Fruit fly (Drosophila melanogaster) whole organism, embryonic: ENCODE results near the gene HtrA2.

Source experiments
- Blimp-1 ChIP-seq: fragments of 200-800 bp; sonication (Bioruptor generic); optimal IDR thresholded peaks from 3 replicates; lab custom pipeline; 2018; ENCODE audit warnings: missing biosample characterization, missing genetic modification characterization, mild to moderate bottlenecking, moderate library complexity, missing genetic modification reagents
- CG11247 ChIP-seq: fragments of 200-800 bp; sonication (Bioruptor generic); IDR thresholded peaks from 2 replicates; pipeline ENCODE4 v1.3.6; 2022; ENCODE audit warnings: missing biosample characterization, missing genetic modification characterization
- CG11504 ChIP-seq: fragments of 200-800 bp; sonication (Bioruptor generic); optimal IDR thresholded peaks from 3 replicates; lab custom pipeline; 2019; ENCODE audit warnings: missing biosample characterization, mild to moderate bottlenecking, missing genetic modification characterization, moderate library complexity
- CG12219 ChIP-seq: fragments of 200-800 bp; sonication (Bioruptor generic); optimal IDR thresholded peaks from 3 replicates; lab custom pipeline; 2018; ENCODE audit warnings: missing biosample characterization, mild to moderate bottlenecking, missing genetic modification characterization
- CG12236 ChIP-seq: fragments of 200-800 bp; sonication (Bioruptor generic); optimal IDR thresholded peaks from 2 replicates; lab custom pipeline; 2016; ENCODE audit warnings: missing biosample characterization, missing genetic modification characterization
- CG13424 ChIP-seq: fragments of 200-800 bp; sonication (Bioruptor generic); optimal IDR thresholded peaks from 2 replicates; lab custom pipeline; 2019; ENCODE audit warnings: missing biosample characterization, mild to moderate bottlenecking, missing genetic modification characterization, moderate library complexity
- CG13894 ChIP-seq: fragments of 200-800 bp; sonication (Bioruptor generic); optimal IDR thresholded peaks from 3 replicates; lab custom pipeline; 2018; ENCODE audit warnings: missing biosample characterization, mild to moderate bottlenecking, missing genetic modification characterization, moderate library complexity
- CG14860 ChIP-seq: fragments of 200-800 bp; sonication (Bioruptor generic); IDR thresholded peaks from 3 replicates; pipeline ENCODE4 v1.3.6; 2022; ENCODE audit warnings: missing biosample characterization, missing genetic modification characterization; ENCODE audit not compliant: partially characterized antibody
- CG14965 ChIP-seq: fragments of 200-800 bp; sonication (Bioruptor generic); optimal IDR thresholded peaks from 2 replicates; lab custom pipeline; 2016; ENCODE audit warnings: missing biosample characterization, missing genetic modification characterization, borderline replicate concordance
- CG1529 ChIP-seq: fragments of 200-800 bp; sonication (Bioruptor generic); optimal IDR thresholded peaks from 3 replicates; lab custom pipeline; 2018; ENCODE audit warnings: missing biosample characterization, missing genetic modification characterization
- CG15479 ChIP-seq: fragments of 200-800 bp; sonication (Bioruptor generic); optimal IDR thresholded peaks from 3 replicates; lab custom pipeline; 2019; ENCODE audit warnings: missing biosample characterization, mild to moderate bottlenecking, missing genetic modification characterization, moderate library complexity
- CG1602 ChIP-seq: fragments of 200-800 bp; sonication (Bioruptor generic); optimal IDR thresholded peaks from 3 replicates; lab custom pipeline; 2016; ENCODE audit warnings: missing biosample characterization, missing genetic modification characterization
- CG16863 ChIP-seq: fragments of 200-800 bp; sonication (Bioruptor generic); optimal IDR thresholded peaks from 3 replicates; lab custom pipeline; 2016; ENCODE audit warnings: missing biosample characterization, missing genetic modification characterization
- CG17829 ChIP-seq: fragments of 200-800 bp; optimal IDR thresholded peaks from 2 replicates; lab custom pipeline; 2019; ENCODE audit warnings: missing biosample characterization, mild to moderate bottlenecking, missing genetic modification characterization, moderate library complexity
- CG18011 ChIP-seq: fragments of 200-800 bp; sonication (Bioruptor generic); optimal IDR thresholded peaks from 2 replicates; lab custom pipeline; 2017; ENCODE audit warnings: missing biosample characterization, missing genetic modification characterization, mild to moderate bottlenecking, moderate library complexity, missing genotype
- CG2202 ChIP-seq: fragments of 200-800 bp; sonication (Bioruptor generic); optimal IDR thresholded peaks from 2 replicates; lab custom pipeline; 2018; ENCODE audit warnings: missing biosample characterization, mild to moderate bottlenecking, missing genetic modification characterization
- CG32772 ChIP-seq: fragments of 200-800 bp; sonication (Bioruptor generic); IDR thresholded peaks from 2 replicates; pipeline ENCODE4 v1.3.6; 2022; ENCODE audit warnings: missing biosample characterization, missing genetic modification characterization
- CG3838 ChIP-seq: fragments of 200-800 bp; sonication (Bioruptor generic); optimal IDR thresholded peaks from 3 replicates; lab custom pipeline; 2016; ENCODE audit warnings: missing biosample characterization, missing genetic modification characterization
- CG4328 ChIP-seq: fragments of 200-800 bp; sonication (Bioruptor generic); optimal IDR thresholded peaks from 3 replicates; lab custom pipeline; 2017; ENCODE audit warnings: missing biosample characterization, missing genetic modification reagents, missing genetic modification characterization
- CG4360 ChIP-seq: fragments of 200-800 bp; sonication (Bioruptor generic); IDR thresholded peaks from 2 replicates; pipeline ENCODE4 v1.3.6; 2022; ENCODE audit warnings: missing biosample characterization, missing genetic modification characterization
- CG6689 ChIP-seq: fragments of 200-800 bp; sonication (Bioruptor generic); IDR thresholded peaks from 2 replicates; pipeline ENCODE4 v1.3.6; 2022; ENCODE audit warnings: missing biosample characterization, missing genetic modification characterization
- CG7357 ChIP-seq: fragments of 200-800 bp; sonication (Bioruptor generic); IDR thresholded peaks from 3 replicates; pipeline ENCODE4 v1.3.6; 2022; ENCODE audit warnings: missing biosample characterization, missing genetic modification characterization
- CG8765 ChIP-seq: fragments of 200-800 bp; sonication (Bioruptor generic); IDR thresholded peaks from 2 replicates; pipeline ENCODE4 v1.3.6; 2022; ENCODE audit warnings: missing biosample characterization, missing genetic modification characterization
- CG8924 ChIP-seq: fragments of 200-800 bp; optimal IDR thresholded peaks from 3 replicates; lab custom pipeline; 2019; ENCODE audit warnings: missing biosample characterization, mild to moderate bottlenecking, missing genetic modification characterization, moderate library complexity
- Camta ChIP-seq: fragments of 200-800 bp; sonication (Bioruptor generic); optimal IDR thresholded peaks from 2 replicates; lab custom pipeline; 2016; ENCODE audit warnings: missing biosample characterization, missing genetic modification characterization
- Hr51 ChIP-seq, 2 experiments: fragments of 200-800 bp; sonication (Bioruptor generic); optimal IDR thresholded peaks; 2 replicates in 1 of 2; 3 replicates in 1 of 2; lab custom pipeline; 2016 to 2018; ENCODE audit warnings: missing biosample characterization in 2 of 2, missing genetic modification characterization in 2 of 2, mild to moderate bottlenecking in 1 of 2, moderate library complexity in 1 of 2
- Hr78 ChIP-seq, 2 experiments: fragments of 200-800 bp in 1 of 2; fragments of >200 bp in 1 of 2; sonication (Bioruptor generic) in 1 of 2; optimal IDR thresholded peaks; 2 replicates each; lab custom pipeline; 2017 to 2019; ENCODE audit warnings: missing biosample characterization in 2 of 2, missing genetic modification characterization in 2 of 2, mild to moderate bottlenecking in 1 of 2, moderate library complexity in 1 of 2
- Mes4 ChIP-seq: fragments of 200-800 bp; sonication (Bioruptor generic); optimal IDR thresholded peaks from 2 replicates; lab custom pipeline; 2016; ENCODE audit warnings: missing biosample characterization, missing genetic modification characterization
- Nf-YB ChIP-seq: fragments of 200-800 bp; sonication (Bioruptor generic); optimal IDR thresholded peaks from 3 replicates; lab custom pipeline; 2019; ENCODE audit warnings: missing biosample characterization, mild to moderate bottlenecking, missing genetic modification characterization, moderate library complexity
- Ptx1 ChIP-seq: fragments of 200-800 bp; sonication (Bioruptor generic); IDR thresholded peaks from 2 replicates; pipeline ENCODE4 v1.3.6; 2022; ENCODE audit warnings: missing biosample characterization, missing genetic modification characterization
- Sin3A ChIP-seq: fragments of >200 bp; optimal IDR thresholded peaks from 2 replicates; lab custom pipeline; 2018
- Sry-β ChIP-seq: fragments of 200-800 bp; sonication (Bioruptor generic); optimal IDR thresholded peaks from 2 replicates; lab custom pipeline; 2018; ENCODE audit warnings: missing biosample characterization, mild to moderate bottlenecking, missing genetic modification characterization, moderate library complexity
- Vsx1 ChIP-seq: fragments of 200-800 bp; sonication (Bioruptor generic); optimal IDR thresholded peaks from 2 replicates; lab custom pipeline; 2017; ENCODE audit warnings: missing biosample characterization, mild to moderate bottlenecking, missing genetic modification characterization, missing genetic modification reagents
- ara ChIP-seq: fragments of 200-800 bp; sonication (Bioruptor generic); IDR thresholded peaks from 2 replicates; pipeline ENCODE4 v1.3.6; 2022; ENCODE audit warnings: missing biosample characterization, missing genetic modification characterization
- chinmo ChIP-seq: fragments of 200-800 bp; sonication (Bioruptor generic); IDR thresholded peaks from 4 replicates; pipeline ENCODE4 v1.3.6; 2022; ENCODE audit warnings: missing biosample characterization, missing genetic modification characterization; ENCODE audit not compliant: partially characterized antibody
- corto ChIP-seq: fragments of 200-800 bp; sonication (Bioruptor generic); optimal IDR thresholded peaks from 2 replicates; lab custom pipeline; 2016; ENCODE audit warnings: missing biosample characterization, mild to moderate bottlenecking, missing genetic modification characterization, moderate library complexity
- croc ChIP-seq: fragments of 200-800 bp; sonication (Bioruptor generic); conservative IDR thresholded peaks from 3 replicates; pipeline ENCODE4 v1.3.6; 2022; ENCODE audit warnings: missing biosample characterization, missing genetic modification characterization
- dysf ChIP-seq: fragments of 200-800 bp; sonication (Bioruptor generic); IDR thresholded peaks from 3 replicates; pipeline ENCODE4 v1.3.6; 2022; ENCODE audit warnings: missing biosample characterization, missing genetic modification characterization
- ind ChIP-seq: fragments of 200-800 bp; sonication (Bioruptor generic); optimal IDR thresholded peaks from 3 replicates; lab custom pipeline; 2016; ENCODE audit warnings: missing biosample characterization, missing genetic modification characterization
- kah ChIP-seq: fragments of 200-800 bp; sonication (Bioruptor generic); optimal IDR thresholded peaks from 2 replicates; lab custom pipeline; 2018; ENCODE audit warnings: missing biosample characterization, mild to moderate bottlenecking, missing genetic modification characterization
- ken ChIP-seq: fragments of 200-800 bp; sonication (Bioruptor generic); IDR thresholded peaks from 3 replicates; pipeline ENCODE4 v1.3.6; 2022; ENCODE audit warnings: missing biosample characterization, missing genetic modification characterization
- lbe ChIP-seq: fragments of 200-800 bp; sonication (Bioruptor generic); optimal IDR thresholded peaks from 2 replicates; lab custom pipeline; 2016; ENCODE audit warnings: missing biosample characterization, mild to moderate bottlenecking, missing genetic modification characterization
- lilli ChIP-seq: fragments of 200-800 bp; sonication (Bioruptor generic); optimal IDR thresholded peaks from 3 replicates; lab custom pipeline; 2016; ENCODE audit warnings: missing biosample characterization, missing genetic modification characterization
- lmd ChIP-seq: fragments of 200-800 bp; sonication (Bioruptor generic); IDR thresholded peaks from 2 replicates; pipeline ENCODE4 v1.3.6; 2022; ENCODE audit warnings: missing biosample characterization, missing genetic modification characterization
- mam ChIP-seq: fragments of 200-800 bp; sonication (Bioruptor generic); optimal IDR thresholded peaks from 3 replicates; lab custom pipeline; 2016; ENCODE audit warnings: missing biosample characterization, missing genetic modification characterization
- nmo ChIP-seq: fragments of 200-800 bp; sonication (Bioruptor generic); optimal IDR thresholded peaks from 2 replicates; lab custom pipeline; 2018; ENCODE audit warnings: missing biosample characterization, mild to moderate bottlenecking, missing genetic modification characterization, moderate library complexity
- ro ChIP-seq: fragments of 200-800 bp; sonication (Bioruptor generic); IDR thresholded peaks from 2 replicates; pipeline ENCODE4 v1.3.6; 2022; ENCODE audit warnings: missing biosample characterization, missing genetic modification characterization
- toy ChIP-seq: fragments of 200-800 bp; sonication (Bioruptor generic); IDR thresholded peaks from 2 replicates; pipeline ENCODE4 v1.3.6; 2022; ENCODE audit warnings: missing biosample characterization, missing genetic modification characterization
- wdn ChIP-seq: fragments of 200-800 bp; sonication (Bioruptor generic); IDR thresholded peaks from 2 replicates; pipeline ENCODE4 v1.3.6; 2022; ENCODE audit warnings: missing biosample characterization, missing genetic modification characterization
- wek ChIP-seq: fragments of 200-800 bp; sonication (Bioruptor generic); optimal IDR thresholded peaks from 3 replicates; lab custom pipeline; 2018; ENCODE audit warnings: missing biosample characterization, mild to moderate bottlenecking, missing genetic modification characterization, moderate library complexity

The HtrA2 gene

dm6 chr3R:14558383-14558883 lies 46.9 kb upstream of the HtrA2 start (continued):
- TF ChIP-seq Vsx1, result peak; percentile 86
- peak; percentile 85 for TF ChIP-seq CG6689 (GFP tag; lab: Robert Waterston, UW)
- peak; percentile 39 for TF ChIP-seq Sry-β (GFP tag; lab: Kevin White, UChicago)
- TF ChIP-seq ind (GFP tag; lab: Kevin White, UChicago), result peak; percentile 85
- TF ChIP-seq CG14860, result no peak
- TF ChIP-seq Sin3A (lab: Kevin White, UChicago), result no peak
- TF ChIP-seq lbe, result no peak
- TF ChIP-seq toy, result no peak
- peak in 1 of 2 experiments; percentile 84 for TF ChIP-seq Hr78 (GFP tag; optimal IDR thresholded peaks at IDR 0.05; lab: Kevin White, UChicago)
- peak; percentile 80 for TF ChIP-seq Nf-YB
- peak; percentile 91 for TF ChIP-seq Camta (GFP tag; lab: Kevin White, UChicago)
- TF ChIP-seq corto (GFP tag; lab: Kevin White, UChicago), result no peak
- peak; percentile 93 for TF ChIP-seq mam
- TF ChIP-seq CG11504, result peak; percentile 96
- TF ChIP-seq lmd (GFP tag; lab: Robert Waterston, UW), result peak; percentile 89
- peak; percentile 55 for TF ChIP-seq CG14965 (GFP tag; lab: Kevin White, UChicago)
- TF ChIP-seq CG11247 (GFP tag; lab: Robert Waterston, UW), result peak; percentile 80
- TF ChIP-seq dysf (GFP tag; lab: Robert Waterston, UW), result peak; percentile 92
- TF ChIP-seq ro, result peak; percentile 54; the same call in 1 of the 2 replicates
- peak; percentile 94 for TF ChIP-seq lilli (GFP tag; lab: Kevin White, UChicago)
- peak; percentile 88 for TF ChIP-seq Ptx1 (GFP tag; lab: Robert Waterston, UW)
- TF ChIP-seq Hr51 (GFP tag; optimal IDR thresholded peaks at IDR 0.05; lab: Kevin White, UChicago), result peak; percentile 81 to 97
- TF ChIP-seq CG3838 (GFP tag; lab: Kevin White, UChicago), result peak; percentile 48
- TF ChIP-seq CG4328 (GFP tag; lab: Kevin White, UChicago), result peak; percentile 90
- peak; percentile 89 for TF ChIP-seq CG13894 (tag; lab: Kevin White, UChicago)
- TF ChIP-seq CG18011 (GFP tag; lab: Kevin White, UChicago), result peak; percentile 79
- no peak for TF ChIP-seq CG15479 (GFP tag; lab: Kevin White, UChicago)
- peak; percentile 82 for TF ChIP-seq CG12236
- peak; percentile 77 for TF ChIP-seq croc (GFP tag; lab: Robert Waterston, UW)
- TF ChIP-seq ara (GFP tag; lab: Robert Waterston, UW), result peak; percentile 64
- TF ChIP-seq CG17829 (tag; lab: Kevin White, UChicago), result peak; percentile 92
- TF ChIP-seq Mes4 (GFP tag; lab: Kevin White, UChicago), result peak; percentile 87
- peak; percentile 89 for TF ChIP-seq Blimp-1 (GFP tag; lab: Kevin White, UChicago)
- TF ChIP-seq CG32772 (GFP tag; lab: Robert Waterston, UW), result peak; percentile 71
- TF ChIP-seq CG16863 (GFP tag; lab: Kevin White, UChicago), result peak; percentile 86
- peak; percentile 94 for TF ChIP-seq CG8924 (tag; lab: Kevin White, UChicago)
- TF ChIP-seq CG8765 (GFP tag; lab: Robert Waterston, UW), result peak; percentile 52; the same call in 1 of the 2 replicates
- TF ChIP-seq CG1602 (GFP tag; lab: Kevin White, UChicago), result peak; percentile 83
- TF ChIP-seq chinmo (GFP tag; lab: Robert Waterston, UW), result no peak
- TF ChIP-seq CG13424, result peak; percentile 95
- TF ChIP-seq wdn, result peak; percentile 80
- TF ChIP-seq CG12219 (GFP tag; lab: Kevin White, UChicago), result peak; percentile 90
- peak; percentile 55 for TF ChIP-seq wek
- TF ChIP-seq CG7357 (GFP tag; lab: Robert Waterston, UW), result peak; percentile 77
- peak; percentile 47 for TF ChIP-seq CG4360 (GFP tag; lab: Robert Waterston, UW)
- TF ChIP-seq ken (GFP tag; lab: Robert Waterston, UW), result peak; percentile 90
- TF ChIP-seq CG1529 (GFP tag; lab: Kevin White, UChicago), result peak; percentile 88
- peak; percentile 96 for TF ChIP-seq nmo (GFP tag; lab: Kevin White, UChicago)
- peak; percentile 41 for TF ChIP-seq CG2202 (tag; lab: Kevin White, UChicago)
- TF ChIP-seq kah (GFP tag; lab: Kevin White, UChicago), result peak; percentile 85
